Fruit fly (Drosophila melanogaster) whole organism, wandering third instar larva: ENCODE results near the gene COX7AL2.

Experiments used
- Hr78 ChIP-seq: fragments of >200 bp; optimal IDR thresholded peaks from 2 replicates; lab custom pipeline; 2017; ENCODE audit warnings: missing biosample characterization, missing genetic modification characterization
- N ChIP-seq: fragments of >200 bp; optimal IDR thresholded peaks from 2 replicates; lab custom pipeline; 2018; ENCODE audit warnings: missing biosample characterization, missing external identifiers, missing genetic modification characterization
- Sp1 ChIP-seq: fragments of 200-800 bp; sonication (Bioruptor generic); optimal IDR thresholded peaks from 3 replicates; lab custom pipeline; 2019; ENCODE audit warnings: missing biosample characterization, mild to moderate bottlenecking, missing genetic modification characterization, moderate library complexity
- fru ChIP-seq: fragments of 200-800 bp; sonication (Bioruptor generic); optimal IDR thresholded peaks from 3 replicates; lab custom pipeline; 2016; ENCODE audit warnings: missing biosample characterization, mild to moderate bottlenecking, missing genetic modification characterization
- sage ChIP-seq: fragments of 200-800 bp; sonication (Bioruptor generic); optimal IDR thresholded peaks from 2 replicates; lab custom pipeline; 2016; ENCODE audit warnings: missing biosample characterization, mild to moderate bottlenecking, missing genetic modification characterization
- tai ChIP-seq: sonication (Bioruptor generic); optimal IDR thresholded peaks from 2 replicates; lab custom pipeline; 2016; ENCODE audit warnings: missing biosample characterization, missing genetic modification characterization

COX7AL2 gene

dm6 chr2L:2144725-2145656 lies 52.7 kb downstream of the COX7AL2 start, which contains the start of gene tho2:
Gene tho2, minus strand, starts transcription at chr2L:2145187.
- TF ChIP-seq N (GFP tag; lab: Kevin White, UChicago) (no peak), fru (no peak), sage (GFP tag; lab: Kevin White, UChicago) (no peak), Hr78 (no peak), tai (GFP tag; lab: Kevin White, UChicago) (no peak), Sp1 (no peak)
